Worm (Caenorhabditis elegans) whole organism, L2 larva: ENCODE measurements around the gene C27A7.3.

ENCODE experiments used
- C34F6.9 ChIP-seq: fragments of 150-350 bp; optimal IDR thresholded peaks from 2 replicates; lab custom pipeline; 2014; ENCODE audit warnings: missing biosample characterization, missing genetic modification characterization
- F13H6.1 ChIP-seq: sonication (generic microtip); optimal IDR thresholded peaks from 2 replicates; lab custom pipeline; 2016; ENCODE audit warnings: missing genetic modification characterization, missing compliant biosample characterization
- Y55F3AM.14 ChIP-seq: fragments of 200-800 bp; sonication (Bioruptor generic); optimal IDR thresholded peaks from 2 replicates; lab custom pipeline; 2018; ENCODE audit warnings: mild to moderate bottlenecking, missing genetic modification characterization, missing compliant biosample characterization
- ZK546.5 ChIP-seq: sonication (generic microtip); optimal IDR thresholded peaks from 2 replicates; lab custom pipeline; 2017; ENCODE audit warnings: missing biosample characterization, missing genetic modification characterization
- alr-1 ChIP-seq: fragments of 150-350 bp; optimal IDR thresholded peaks from 2 replicates; lab custom pipeline; 2014; ENCODE audit warnings: missing biosample characterization, missing genetic modification characterization
- aly-2 ChIP-seq: fragments of 150-350 bp; optimal IDR thresholded peaks from 2 replicates; lab custom pipeline; 2014; ENCODE audit warnings: missing biosample characterization, missing genetic modification characterization
- ama-1 ChIP-seq: fragments of 150-350 bp; optimal IDR thresholded peaks from 2 replicates; lab custom pipeline; 2018; ENCODE audit warnings: inconsistent platforms
- blmp-1 ChIP-seq: sonication (generic microtip); optimal IDR thresholded peaks from 2 replicates; lab custom pipeline; 2017; ENCODE audit warnings: missing genetic modification characterization, mild to moderate bottlenecking, missing compliant biosample characterization, antibody characterized with exemption, moderate library complexity; ENCODE audit not compliant: insufficient read depth
- ceh-16 ChIP-seq: fragments of 150-350 bp; optimal IDR thresholded peaks from 2 replicates; lab custom pipeline; 2014; ENCODE audit warnings: missing biosample characterization, missing genetic modification characterization
- ceh-82 ChIP-seq: fragments of 150-350 bp; optimal IDR thresholded peaks from 2 replicates; lab custom pipeline; 2014; ENCODE audit warnings: missing biosample characterization, missing genetic modification characterization
- crh-2 ChIP-seq: sonication (generic microtip); optimal IDR thresholded peaks from 2 replicates; lab custom pipeline; 2017; ENCODE audit warnings: missing biosample characterization, missing genetic modification characterization
- dmd-4 ChIP-seq: sonication (generic microtip); optimal IDR thresholded peaks from 2 replicates; lab custom pipeline; 2017; ENCODE audit warnings: missing biosample characterization, missing genetic modification characterization
- egl-27 ChIP-seq: sonication (generic microtip); optimal IDR thresholded peaks from 3 replicates; lab custom pipeline; 2017; ENCODE audit warnings: missing biosample characterization, missing genetic modification reagents, missing genetic modification characterization
- elt-1 ChIP-seq: fragments of 150-350 bp; optimal IDR thresholded peaks from 2 replicates; lab custom pipeline; 2014; ENCODE audit warnings: missing biosample characterization, missing genetic modification characterization
- gmeb-1 ChIP-seq: fragments of 150-350 bp; optimal IDR thresholded peaks from 2 replicates; lab custom pipeline; 2014; ENCODE audit warnings: missing biosample characterization, missing genetic modification characterization
- lin-11 ChIP-seq: fragments of 150-350 bp; sonication (generic microtip); optimal IDR thresholded peaks from 2 replicates; lab custom pipeline; 2014; ENCODE audit warnings: missing biosample characterization, missing genetic modification characterization, inconsistent platforms, mixed read lengths
- lin-13 ChIP-seq: fragments of 150-350 bp; optimal IDR thresholded peaks from 2 replicates; lab custom pipeline; 2014; ENCODE audit warnings: missing biosample characterization, missing genetic modification reagents, missing genetic modification characterization
- lin-39 ChIP-seq: fragments of 150-350 bp; optimal IDR thresholded peaks from 2 replicates; lab custom pipeline; 2014; ENCODE audit warnings: missing biosample characterization, missing genetic modification reagents, missing genetic modification characterization
- lsy-2 ChIP-seq, 2 experiments: fragments of 150-350 bp in 1 of 2; sonication (generic microtip) in 1 of 2; optimal IDR thresholded peaks; 2 replicates each; lab custom pipeline; 2014 to 2017; ENCODE audit warnings: missing biosample characterization in 2 of 2, missing genetic modification characterization in 2 of 2
- mab-5 ChIP-seq: fragments of 150-350 bp; optimal IDR thresholded peaks from 2 replicates; lab custom pipeline; 2014; ENCODE audit warnings: missing biosample characterization, missing genetic modification characterization
- mbf-1 ChIP-seq: sonication (generic microtip); optimal IDR thresholded peaks from 2 replicates; lab custom pipeline; 2017; ENCODE audit warnings: missing biosample characterization, missing genetic modification characterization
- mdl-1 ChIP-seq, 2 experiments: fragments of 150-350 bp in 1 of 2; sonication (generic microtip) in 1 of 2; optimal IDR thresholded peaks; 2 replicates each; lab custom pipeline; 2017; ENCODE audit warnings: missing biosample characterization in 2 of 2, missing genetic modification characterization in 2 of 2
- nhr-10 ChIP-seq: sonication (generic microtip); optimal IDR thresholded peaks from 2 replicates; lab custom pipeline; 2017; ENCODE audit warnings: missing biosample characterization, missing genetic modification characterization
- nhr-11 ChIP-seq: fragments of 150-350 bp; optimal IDR thresholded peaks from 2 replicates; lab custom pipeline; 2014; ENCODE audit warnings: missing biosample characterization, missing genetic modification characterization
- nhr-12 ChIP-seq: fragments of 150-350 bp; optimal IDR thresholded peaks from 2 replicates; lab custom pipeline; 2014; ENCODE audit warnings: missing biosample characterization, missing genetic modification characterization
- nhr-129 ChIP-seq: fragments of 150-350 bp; optimal IDR thresholded peaks from 2 replicates; lab custom pipeline; 2014; ENCODE audit warnings: missing biosample characterization, missing genetic modification characterization
- nhr-21 ChIP-seq: fragments of 150-350 bp; optimal IDR thresholded peaks from 2 replicates; lab custom pipeline; 2014; ENCODE audit warnings: missing biosample characterization, missing genetic modification characterization
- nhr-23 ChIP-seq: fragments of 150-350 bp; optimal IDR thresholded peaks from 2 replicates; lab custom pipeline; 2014; ENCODE audit warnings: missing biosample characterization, missing genetic modification reagents, missing genetic modification characterization
- nhr-237 ChIP-seq: fragments of 150-350 bp; optimal IDR thresholded peaks from 2 replicates; lab custom pipeline; 2014; ENCODE audit warnings: missing biosample characterization, missing genetic modification characterization
- nhr-25 ChIP-seq: fragments of 150-350 bp; sonication (generic microtip); optimal IDR thresholded peaks from 3 replicates; lab custom pipeline; 2014; ENCODE audit warnings: missing biosample characterization, missing genetic modification characterization
- nhr-6 ChIP-seq: fragments of 150-350 bp; optimal IDR thresholded peaks from 2 replicates; lab custom pipeline; 2014; ENCODE audit warnings: missing biosample characterization, missing genetic modification characterization
- peb-1 ChIP-seq: fragments of 150-350 bp; optimal IDR thresholded peaks from 2 replicates; lab custom pipeline; 2014; ENCODE audit warnings: missing biosample characterization, missing genetic modification characterization
- sem-4 ChIP-seq: fragments of 150-350 bp; optimal IDR thresholded peaks from 2 replicates; lab custom pipeline; 2014; ENCODE audit warnings: missing biosample characterization, missing genetic modification reagents, missing genetic modification characterization
- skn-1 ChIP-seq: sonication (generic microtip); optimal IDR thresholded peaks from 2 replicates; lab custom pipeline; 2017; ENCODE audit warnings: missing biosample characterization, missing genetic modification characterization
- sma-3 ChIP-seq: sonication (generic microtip); optimal IDR thresholded peaks from 2 replicates; lab custom pipeline; 2016; ENCODE audit warnings: missing genetic modification reagents, missing genetic modification characterization, missing compliant biosample characterization
- sma-9 ChIP-seq, 2 experiments: fragments of 150-350 bp in 1 of 2; sonication (generic microtip) in 1 of 2; optimal IDR thresholded peaks; 2 replicates each; lab custom pipeline; 2014 to 2016; ENCODE audit warnings: missing genetic modification characterization in 2 of 2, mild to moderate bottlenecking in 1 of 2, missing biosample characterization in 1 of 2, missing compliant biosample characterization in 1 of 2, missing genetic modification reagents in 1 of 2, moderate library complexity in 1 of 2
- snpc-4 ChIP-seq: fragments of 150-350 bp; optimal IDR thresholded peaks from 2 replicates; lab custom pipeline; 2014; ENCODE audit warnings: missing biosample characterization, missing genetic modification characterization
- unc-39 ChIP-seq: fragments of 150-350 bp; optimal IDR thresholded peaks from 2 replicates; lab custom pipeline; 2014; ENCODE audit warnings: missing biosample characterization, missing genetic modification characterization
- unc-55 ChIP-seq: fragments of 150-350 bp; sonication (generic microtip); optimal IDR thresholded peaks from 3 replicates; lab custom pipeline; 2014; ENCODE audit warnings: missing biosample characterization, missing genetic modification reagents, missing genetic modification characterization
- zag-1 ChIP-seq: fragments of 150-350 bp; optimal IDR thresholded peaks from 2 replicates; lab custom pipeline; 2014; ENCODE audit warnings: missing biosample characterization, missing genetic modification characterization
- ztf-1 ChIP-seq: fragments of 200-800 bp; sonication (Bioruptor generic); conservative IDR thresholded peaks from 2 replicates; pipeline ENCODE4 v1.3.6; 2022; ENCODE audit warnings: missing genetic modification characterization, missing compliant biosample characterization
- ztf-4 ChIP-seq: fragments of 150-350 bp; optimal IDR thresholded peaks from 2 replicates; lab custom pipeline; 2014; ENCODE audit warnings: missing biosample characterization, missing genetic modification characterization

The C27A7.3 gene

ce11 chrV:12184308-12184999, 43.7 kb downstream of the C27A7.3 start, which contains the start of gene srd-4:
srd-4 (plus strand) TSS chrV:12184949.
- TF ChIP-seq nhr-129 (tag; lab: Kevin White, UChicago) (no peak), aly-2 (no peak), skn-1 (tag; lab: Kevin White, UChicago) (no peak), lin-39 (tag; lab: Kevin White, UChicago) (no peak), dmd-4 (no peak), nhr-12 (tag; lab: Kevin White, UChicago) (no peak), nhr-10 (no peak), snpc-4 (tag; lab: Kevin White, UChicago) (peak; percentile 25), lsy-2 (tag; optimal IDR thresholded peaks at IDR 0.05; lab: Kevin White, UChicago) (peak; percentile 21 to 74), C34F6.9 (tag; lab: Kevin White, UChicago) (peak; percentile 50), lin-11 (tag; lab: Kevin White, UChicago) (no peak), lin-13 (GFP tag; lab: Kevin White, UChicago) (peak; percentile 1), unc-55 (GFP tag; lab: Kevin White, UChicago) (peak; percentile 79), mab-5 (tag; lab: Kevin White, UChicago) (no peak), sma-3 (GFP tag; lab: Kevin White, UChicago) (no peak), gmeb-1 (peak; percentile 95), ceh-82 (tag; lab: Kevin White, UChicago) (no peak)
- TF ChIP-seq, all 48 proteins: peak for 6

DNA sequence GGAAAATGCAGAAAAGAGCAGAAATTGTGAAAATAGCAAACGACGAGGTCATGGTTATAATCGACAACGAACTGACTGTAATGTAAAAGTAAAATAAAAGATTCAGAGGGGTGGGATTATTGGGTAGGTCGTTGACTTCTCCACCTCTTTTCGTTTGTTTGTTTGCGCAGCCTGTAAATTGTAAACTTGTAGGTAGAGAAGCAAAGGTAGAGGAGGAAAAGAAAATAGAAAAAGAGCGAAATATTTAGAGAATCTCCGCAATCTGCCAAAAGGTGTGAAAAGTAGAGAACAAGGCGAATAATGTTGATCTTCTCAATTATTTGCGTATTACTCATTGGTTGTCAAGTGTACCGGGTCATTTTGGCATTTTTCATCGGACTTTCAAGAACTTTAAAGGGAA, 46.6 kb downstream of the C27A7.3 start, which contains the start of gene ZK863.8:
Gene ZK863.8 (minus strand): TSS at position 173 of the 400 bp plus-strand sequence.
- TF ChIP-seq F13H6.1 = peak; percentile 23
- TF ChIP-seq nhr-129 (tag; lab: Kevin White, UChicago) = peak; percentile 18
- TF ChIP-seq mab-5 (tag; lab: Kevin White, UChicago) = no peak
- TF ChIP-seq, all 48 proteins: peak for 2

DNA sequence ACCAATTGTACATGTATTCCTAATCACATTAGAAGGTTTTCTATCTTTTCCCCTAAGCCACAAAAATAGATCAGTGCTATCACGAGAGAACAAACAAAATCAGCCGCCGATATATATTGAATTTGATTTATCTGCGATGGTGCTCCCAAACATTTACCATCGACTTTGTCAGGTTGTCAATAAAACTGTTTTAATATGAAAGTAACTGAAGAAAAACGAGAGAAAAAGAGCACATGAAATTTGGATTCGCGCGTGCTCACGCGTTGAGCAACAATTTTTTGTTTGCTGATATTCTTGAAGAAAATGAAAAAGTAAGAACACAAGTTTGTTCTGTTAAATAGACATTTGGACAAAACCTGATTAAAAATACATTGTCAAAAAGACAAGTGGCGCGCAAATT, 48.1 kb downstream of the C27A7.3 start:
- TF ChIP-seq aly-2 (no peak), F13H6.1 (peak; percentile 51)

- TF ChIP-seq lsy-2 (tag; optimal IDR thresholded peaks at IDR 0.05; lab: Kevin White, UChicago) = peak; percentile 87 to 97
- no peak for TF ChIP-seq elt-1 (tag; lab: Kevin White, UChicago)
- TF ChIP-seq sma-3 (GFP tag; lab: Kevin White, UChicago) = peak; percentile 46
- TF ChIP-seq nhr-10 = no peak
- peak; percentile 73 for TF ChIP-seq nhr-129 (tag; lab: Kevin White, UChicago)
- peak; percentile 70 for TF ChIP-seq crh-2
- TF ChIP-seq ama-1 (lab: Kevin White, UChicago) = no peak
- no peak for TF ChIP-seq egl-27 (tag; lab: Kevin White, UChicago)
- TF ChIP-seq peb-1 (tag; lab: Kevin White, UChicago) = no peak
- no peak for TF ChIP-seq mbf-1
- no peak for TF ChIP-seq Y55F3AM.14 (GFP tag; lab: Kevin White, UChicago)
- no peak for TF ChIP-seq aly-2
- no peak for TF ChIP-seq unc-39 (tag; lab: Kevin White, UChicago)
- TF ChIP-seq nhr-6 (tag; lab: Kevin White, UChicago) = no peak
- TF ChIP-seq lin-11 (tag; lab: Kevin White, UChicago) = peak; percentile 17
- TF ChIP-seq snpc-4 (tag; lab: Kevin White, UChicago) = peak; percentile 29
- TF ChIP-seq ZK546.5 (tag; lab: Kevin White, UChicago) = no peak
- TF ChIP-seq nhr-23 (tag; lab: Kevin White, UChicago) = no peak
- no peak for TF ChIP-seq ztf-4 (tag; lab: Kevin White, UChicago)
- peak; percentile 66 for TF ChIP-seq sma-9 (GFP tag; optimal IDR thresholded peaks at IDR 0.05; lab: Kevin White, UChicago)
- TF ChIP-seq sma-9 (tag; optimal IDR thresholded peaks at IDR 0.05; lab: Kevin White, UChicago) = no peak
- TF ChIP-seq dmd-4 = no peak
- peak; percentile 69 for TF ChIP-seq gmeb-1
- TF ChIP-seq mdl-1 (tag; optimal IDR thresholded peaks at IDR 0.05; lab: Kevin White, UChicago) = no peak
- no peak for TF ChIP-seq skn-1 (tag; lab: Kevin White, UChicago)
- no peak for TF ChIP-seq nhr-11 (tag; lab: Kevin White, UChicago)
- peak; percentile 75 for TF ChIP-seq unc-55 (GFP tag; lab: Kevin White, UChicago)
- no peak for TF ChIP-seq ceh-82 (tag; lab: Kevin White, UChicago)
- TF ChIP-seq nhr-25 (tag; lab: Kevin White, UChicago) = peak; percentile 39
- TF ChIP-seq ceh-16 (tag; lab: Kevin White, UChicago) = no peak
- TF ChIP-seq ztf-1 = no peak
- peak; percentile 85 for TF ChIP-seq C34F6.9 (tag; lab: Kevin White, UChicago)
- TF ChIP-seq lin-39 (tag; lab: Kevin White, UChicago) = no peak
- no peak for TF ChIP-seq nhr-237 (tag; lab: Kevin White, UChicago)
- no peak for TF ChIP-seq alr-1
- TF ChIP-seq blmp-1 (tag; lab: Kevin White, UChicago) = no peak
- peak; percentile 41 for TF ChIP-seq F13H6.1
- no peak for TF ChIP-seq sem-4 (tag; lab: Kevin White, UChicago)
- no peak for TF ChIP-seq nhr-12 (tag; lab: Kevin White, UChicago)
- TF ChIP-seq lin-13 (GFP tag; lab: Kevin White, UChicago) = peak; percentile 13
- no peak for TF ChIP-seq nhr-21 (tag; lab: Kevin White, UChicago)
- TF ChIP-seq zag-1 (tag; lab: Kevin White, UChicago) = no peak
These were observed 50.3 kb downstream of the C27A7.3 start, which contains the start of gene dpy-30 for ce11 chrV:12190943-12191569. dpy-30 (plus strand) TSS chrV:12191519.
